Worm (Caenorhabditis elegans): ENCODE data around the gene srsx-17.

DNA sequence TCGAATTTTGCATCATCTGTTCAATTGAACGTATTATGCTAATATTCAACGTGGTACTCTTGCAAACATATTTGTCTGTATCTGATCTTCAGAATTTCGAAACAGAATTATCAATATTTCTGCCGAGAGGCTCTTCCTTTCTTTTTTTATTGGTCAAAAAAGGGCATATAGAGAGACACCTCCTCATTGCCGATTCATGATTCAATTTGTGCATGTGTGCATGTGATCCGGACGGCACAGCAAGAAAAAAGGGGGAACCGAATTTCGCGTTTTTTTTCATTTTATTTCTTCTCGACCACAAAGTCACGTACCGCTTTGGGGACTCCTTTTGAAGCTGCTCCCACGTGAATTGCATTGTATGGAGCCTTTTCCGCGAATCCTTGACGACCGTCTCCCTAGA, 34.1 kb downstream of the srsx-17 start, which contains the start of gene mcp-1:
- TF ChIP-seq him-1 (tag; optimal IDR thresholded peaks at IDR 0.05), result no peak
- no peak for TF ChIP-seq dao-5 (tag; optimal IDR thresholded peaks at IDR 0.05)
- TF ChIP-seq W03F9.2 (tag; optimal IDR thresholded peaks at IDR 0.05), result no peak

All from whole organism, L4/young adult.